Worm (Caenorhabditis elegans) whole organism, midembryonic: ENCODE data around the gene chil-13.

Experiments used
- T22C8.4 ChIP-seq: fragments of 200-800 bp; sonication (Bioruptor generic); IDR thresholded peaks from 2 replicates; pipeline ENCODE4 v1.3.6; 2022; ENCODE audit warnings: missing genetic modification characterization, missing compliant biosample characterization
- ztf-23 ChIP-seq: fragments of 200-800 bp; sonication (Bioruptor generic); IDR thresholded peaks from 2 replicates; pipeline ENCODE4 v1.3.6; 2022; ENCODE audit warnings: missing genetic modification reagents, missing genetic modification characterization, missing compliant biosample characterization

- TF ChIP-seq T22C8.4 (no peak), ztf-23 (no peak)
These were observed 16.2 kb downstream of the chil-13 start, which contains the start of gene M176.11 for ce11 chrII:9421969-9422368.
